Fruit fly (Drosophila melanogaster): ENCODE data around the gene CG6985.

CG6985 gene

dm6 chr3R:22724149-22724973 lies 16.6 kb upstream of the CG6985 start, which contains the start of gene Irp-1A (continued):
- peak; percentile 51; the same call in 1 of the 2 replicates for TF ChIP-seq gsb (GFP tag; IDR thresholded peaks at IDR 0.05)
- TF ChIP-seq CG16779 (GFP tag; IDR thresholded peaks at IDR 0.05): no peak
- TF ChIP-seq fd3F (GFP tag; optimal IDR thresholded peaks at IDR 0.05): peak; percentile 53
- TF ChIP-seq Lpt (GFP tag; optimal IDR thresholded peaks at IDR 0.05): no peak
- TF ChIP-seq CG13296 (GFP tag; optimal IDR thresholded peaks at IDR 0.05): peak; percentile 85
- no peak for TF ChIP-seq Trl (optimal IDR thresholded peaks at IDR 0.05)
- TF ChIP-seq Trl (GFP tag; optimal IDR thresholded peaks at IDR 0.05): no peak
- TF ChIP-seq CG3726 (GFP tag; IDR thresholded peaks at IDR 0.05): no peak
- peak; percentile 7 for TF ChIP-seq CG34376 (GFP tag; optimal IDR thresholded peaks at IDR 0.05)
- TF ChIP-seq hbn (GFP tag; IDR thresholded peaks at IDR 0.05; ENCODE audit: partially characterized antibody): peak; percentile 83
- no peak for TF ChIP-seq tio (GFP tag; optimal IDR thresholded peaks at IDR 0.05)
- TF ChIP-seq CG15073 (GFP tag; optimal IDR thresholded peaks at IDR 0.05): no peak
- TF ChIP-seq kay (GFP tag; optimal IDR thresholded peaks at IDR 0.05): peak; percentile 64
- no peak for TF ChIP-seq Asciz (GFP tag; optimal IDR thresholded peaks at IDR 0.05)
- peak; percentile 75 for TF ChIP-seq Xbp1 (GFP tag; optimal IDR thresholded peaks at IDR 0.05)
- peak; percentile 2 for TF ChIP-seq CG4820 (GFP tag; optimal IDR thresholded peaks at IDR 0.05)
- no peak for TF ChIP-seq seq (GFP tag; IDR thresholded peaks at IDR 0.05)
- no peak for TF ChIP-seq CG8765 (GFP tag; IDR thresholded peaks at IDR 0.05)
- peak; percentile 83 for TF ChIP-seq Atf6 (GFP tag; IDR thresholded peaks at IDR 0.05)
- TF ChIP-seq Dip2 (GFP tag; IDR thresholded peaks at IDR 0.05): no peak
- peak; percentile 22 for TF ChIP-seq CG16863 (GFP tag; optimal IDR thresholded peaks at IDR 0.05)
- TF ChIP-seq Eip74EF (GFP tag; optimal IDR thresholded peaks at IDR 0.05): peak in 1 of 2 experiments; percentile 73
- peak; percentile 96 for TF ChIP-seq zf30C (GFP tag; optimal IDR thresholded peaks at IDR 0.05)
- peak; percentile 70 for TF ChIP-seq CG4730 (GFP tag; IDR thresholded peaks at IDR 0.05)
- peak; percentile 81 for TF ChIP-seq CG17829 (tag; optimal IDR thresholded peaks at IDR 0.05)
- TF ChIP-seq CG10431 (GFP tag; optimal IDR thresholded peaks at IDR 0.05): peak; percentile 7
- TF ChIP-seq ERR (GFP tag; optimal IDR thresholded peaks at IDR 0.05): no peak
- peak; percentile 90 for TF ChIP-seq sens (GFP tag)
- TF ChIP-seq kah (GFP tag; optimal IDR thresholded peaks at IDR 0.05): peak; percentile 13
- TF ChIP-seq CG13894 (tag; optimal IDR thresholded peaks at IDR 0.05): peak; percentile 81
- peak; percentile 74 for TF ChIP-seq ttk (GFP tag; IDR thresholded peaks at IDR 0.05)
- peak; percentile 53 for TF ChIP-seq B-H2 (GFP tag; optimal IDR thresholded peaks at IDR 0.05)
- TF ChIP-seq CG14710 (tag; optimal IDR thresholded peaks at IDR 0.05): peak; percentile 81
- peak; percentile 35; the same call in 1 of the 3 replicates for TF ChIP-seq Mrtf (GFP tag; IDR thresholded peaks at IDR 0.05)
- TF ChIP-seq CG8388 (GFP tag; optimal IDR thresholded peaks at IDR 0.05): peak; percentile 76
- peak; percentile 19 for TF ChIP-seq ewg (GFP tag; optimal IDR thresholded peaks at IDR 0.05)
- TF ChIP-seq CG10147 (GFP tag; optimal IDR thresholded peaks at IDR 0.05): peak; percentile 83
- no peak for TF ChIP-seq fu2 (GFP tag; optimal IDR thresholded peaks at IDR 0.05)
- peak; percentile 64 for TF ChIP-seq CG14441 (GFP tag; IDR thresholded peaks at IDR 0.05)
- no peak for TF ChIP-seq CG12769 (tag; optimal IDR thresholded peaks at IDR 0.05)
- no peak for TF ChIP-seq pan (optimal IDR thresholded peaks at IDR 0.05)
- peak in 1 of 2 experiments; percentile 84 for TF ChIP-seq pan (GFP tag; optimal IDR thresholded peaks at IDR 0.05 in 1 of 2, IDR thresholded peaks at IDR 0.05 in 1 of 2)
- TF ChIP-seq ro (GFP tag; IDR thresholded peaks at IDR 0.05): no peak
- TF ChIP-seq ash1 (GFP tag; optimal IDR thresholded peaks at IDR 0.05): no peak
- TF ChIP-seq Ets97D (GFP tag; optimal IDR thresholded peaks at IDR 0.05): peak; percentile 52
- TF ChIP-seq CG12659 (GFP tag; optimal IDR thresholded peaks at IDR 0.05): peak; percentile 88
- TF ChIP-seq CG17359 (tag; optimal IDR thresholded peaks at IDR 0.05): peak; percentile 83
- peak; percentile 44 for TF ChIP-seq CG2875 (GFP tag; optimal IDR thresholded peaks at IDR 0.05)
- peak; percentile 37 for TF ChIP-seq scrt (GFP tag; optimal IDR thresholded peaks at IDR 0.05)
- peak; percentile 60 for TF ChIP-seq HHEX (GFP tag; optimal IDR thresholded peaks at IDR 0.05)
